Worm (Caenorhabditis elegans): Measurements from ENCODE around the gene K01D12.9.

DNA sequence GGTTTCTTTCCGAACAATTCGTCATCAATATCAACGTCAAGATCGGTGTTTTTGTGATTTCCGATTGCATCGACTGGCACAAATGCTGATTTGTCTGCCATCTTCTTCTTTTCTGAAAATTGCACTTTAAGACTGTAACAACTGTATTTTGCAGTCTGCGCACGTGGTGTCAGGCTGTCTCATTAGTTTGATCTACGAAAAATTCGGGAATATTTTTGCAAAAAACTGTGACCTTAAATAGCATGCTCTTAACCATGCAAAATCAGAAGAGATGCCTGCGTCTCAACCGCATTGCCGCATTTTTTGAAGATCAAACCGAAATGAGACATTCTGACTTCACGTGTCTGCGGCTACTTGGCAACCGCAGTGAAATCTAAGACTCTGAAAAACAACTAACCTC, 3.1 kb downstream of the K01D12.9 start, which contains the start of gene K01D12.7:
- TF ChIP-seq cebp-1 (GFP tag; IDR thresholded peaks at IDR 0.05) (no peak), cebp-1 (tag; optimal IDR thresholded peaks at IDR 0.05) (no peak), let-526 (GFP tag; IDR thresholded peaks at IDR 0.05) (no peak), ama-1 (optimal IDR thresholded peaks at IDR 0.05) (no peak), ama-1 (GFP tag; optimal IDR thresholded peaks at IDR 0.05) (no peak), snpc-1.1 (tag; optimal IDR thresholded peaks at IDR 0.05; ENCODE audit: insufficient read depth) (no peak), ztf-22 (GFP tag; optimal IDR thresholded peaks at IDR 0.05) (no peak), him-1 (tag; optimal IDR thresholded peaks at IDR 0.05) (no peak), efl-1 (GFP tag; optimal IDR thresholded peaks at IDR 0.05) (peak; percentile 22), rpc-1 (optimal IDR thresholded peaks at IDR 0.05) (no peak), rpc-1 (tag; optimal IDR thresholded peaks at IDR 0.05) (no peak), ceh-79 (tag; optimal IDR thresholded peaks at IDR 0.05) (no peak), ztf-18 (tag; optimal IDR thresholded peaks at IDR 0.05) (no peak), F49E8.2 (tag; optimal IDR thresholded peaks at IDR 0.05; ENCODE audit: insufficient read depth) (no peak)
